Fruit fly (Drosophila melanogaster) whole organism, embryonic: ENCODE data around the gene Cpr92A.

Experiments used
- C15 ChIP-seq: fragments of 200-800 bp; sonication (Bioruptor generic); IDR thresholded peaks from 3 replicates; pipeline ENCODE4 v1.3.6; 2022; ENCODE audit warnings: missing biosample characterization, missing genetic modification characterization
- CG11456 ChIP-seq: fragments of 200-800 bp; sonication (Bioruptor generic); IDR thresholded peaks from 3 replicates; pipeline ENCODE4 v1.3.6; 2022; ENCODE audit warnings: missing biosample characterization, missing genetic modification characterization
- CG11504 ChIP-seq: fragments of 200-800 bp; sonication (Bioruptor generic); optimal IDR thresholded peaks from 3 replicates; lab custom pipeline; 2019; ENCODE audit warnings: missing biosample characterization, mild to moderate bottlenecking, missing genetic modification characterization, moderate library complexity
- CG12659 ChIP-seq: fragments of 200-800 bp; sonication (Bioruptor generic); optimal IDR thresholded peaks from 3 replicates; lab custom pipeline; 2017; ENCODE audit warnings: mild to moderate bottlenecking, missing biosample characterization, missing genetic modification reagents, missing genetic modification characterization
- CG13894 ChIP-seq: fragments of 200-800 bp; sonication (Bioruptor generic); optimal IDR thresholded peaks from 3 replicates; lab custom pipeline; 2018; ENCODE audit warnings: missing biosample characterization, mild to moderate bottlenecking, missing genetic modification characterization, moderate library complexity
- CG14710 ChIP-seq: fragments of 200-800 bp; sonication (Bioruptor generic); optimal IDR thresholded peaks from 3 replicates; lab custom pipeline; 2019; ENCODE audit warnings: missing biosample characterization, mild to moderate bottlenecking, missing genetic modification characterization, moderate library complexity
- CG15011 ChIP-seq: fragments of 200-800 bp; sonication (Bioruptor generic); optimal IDR thresholded peaks from 3 replicates; lab custom pipeline; 2018; ENCODE audit warnings: missing biosample characterization, mild to moderate bottlenecking, missing genetic modification characterization
- CG16813 ChIP-seq: fragments of 200-800 bp; sonication (Bioruptor generic); IDR thresholded peaks from 3 replicates; pipeline ENCODE4 v1.3.6; 2022; ENCODE audit warnings: missing biosample characterization, missing genetic modification characterization; ENCODE audit not compliant: partially characterized antibody
- CG1792 ChIP-seq: fragments of 200-800 bp; sonication (Bioruptor generic); optimal IDR thresholded peaks from 2 replicates; lab custom pipeline; 2016; ENCODE audit warnings: missing biosample characterization, missing genetic modification characterization
- CG2875 ChIP-seq: fragments of 200-800 bp; sonication (Bioruptor generic); optimal IDR thresholded peaks from 2 replicates; lab custom pipeline; 2017; ENCODE audit warnings: missing biosample characterization, mild to moderate bottlenecking, missing genetic modification characterization, missing genetic modification reagents
- CG30020 ChIP-seq: fragments of 200-800 bp; optimal IDR thresholded peaks from 2 replicates; lab custom pipeline; 2019; ENCODE audit warnings: missing biosample characterization, mild to moderate bottlenecking, missing genetic modification characterization, moderate library complexity
- CG3163 ChIP-seq: fragments of 200-800 bp; sonication (Bioruptor generic); optimal IDR thresholded peaks from 3 replicates; lab custom pipeline; 2016; ENCODE audit warnings: missing biosample characterization, missing genetic modification characterization
- CG32772 ChIP-seq: fragments of 200-800 bp; sonication (Bioruptor generic); IDR thresholded peaks from 2 replicates; pipeline ENCODE4 v1.3.6; 2022; ENCODE audit warnings: missing biosample characterization, missing genetic modification characterization
- CG42726 ChIP-seq: fragments of 200-800 bp; sonication (Bioruptor generic); IDR thresholded peaks from 2 replicates; pipeline ENCODE4 v1.3.6; 2022; ENCODE audit warnings: missing biosample characterization, missing genetic modification characterization; ENCODE audit not compliant: partially characterized antibody
- CG4282 ChIP-seq: fragments of 200-800 bp; sonication (Bioruptor generic); optimal IDR thresholded peaks from 2 replicates; lab custom pipeline; 2016; ENCODE audit warnings: missing biosample characterization, missing genetic modification characterization
- CG7839 ChIP-seq: fragments of 200-800 bp; sonication (Bioruptor generic); optimal IDR thresholded peaks from 3 replicates; lab custom pipeline; 2018; ENCODE audit warnings: missing biosample characterization, mild to moderate bottlenecking, missing genetic modification characterization, moderate library complexity
- CG8089 ChIP-seq: fragments of 200-800 bp; sonication (Bioruptor generic); optimal IDR thresholded peaks from 3 replicates; lab custom pipeline; 2016; ENCODE audit warnings: missing biosample characterization, missing genetic modification characterization
- CG8281 ChIP-seq: fragments of 200-800 bp; sonication (Bioruptor generic); optimal IDR thresholded peaks from 2 replicates; lab custom pipeline; 2018; ENCODE audit warnings: missing biosample characterization, mild to moderate bottlenecking, missing genetic modification characterization, moderate library complexity
- CG9797 ChIP-seq: fragments of 200-800 bp; sonication (Bioruptor generic); optimal IDR thresholded peaks from 3 replicates; lab custom pipeline; 2018; ENCODE audit warnings: missing biosample characterization, mild to moderate bottlenecking, missing genetic modification characterization
- CrebB ChIP-seq: fragments of 200-800 bp; sonication (Bioruptor generic); optimal IDR thresholded peaks from 3 replicates; lab custom pipeline; 2018; ENCODE audit warnings: missing biosample characterization, mild to moderate bottlenecking, missing genetic modification characterization
- HLH3B ChIP-seq: fragments of 200-800 bp; sonication (Bioruptor generic); IDR thresholded peaks from 2 replicates; pipeline ENCODE4 v1.3.6; 2022; ENCODE audit warnings: missing biosample characterization, missing genetic modification characterization
- Hmr ChIP-seq: fragments of 200-800 bp; sonication (Bioruptor generic); optimal IDR thresholded peaks from 3 replicates; lab custom pipeline; 2017; ENCODE audit warnings: mild to moderate bottlenecking, missing biosample characterization, missing genetic modification reagents, missing genetic modification characterization
- MBD-R2 ChIP-seq: fragments of 200-800 bp; sonication (Bioruptor generic); IDR thresholded peaks from 2 replicates; pipeline ENCODE4 v1.3.6; 2022; ENCODE audit warnings: missing biosample characterization, missing genetic modification characterization
- MTF-1 ChIP-seq: fragments of 200-800 bp; sonication (Bioruptor generic); optimal IDR thresholded peaks from 2 replicates; lab custom pipeline; 2018; ENCODE audit warnings: missing biosample characterization, mild to moderate bottlenecking, missing genetic modification characterization, borderline replicate concordance
- Max ChIP-seq: fragments of 200-800 bp; sonication (Bioruptor generic); optimal IDR thresholded peaks from 2 replicates; lab custom pipeline; 2016; ENCODE audit warnings: missing biosample characterization, mild to moderate bottlenecking, missing genetic modification characterization
- Side ChIP-seq: fragments of 200-800 bp; sonication (Bioruptor generic); optimal IDR thresholded peaks from 2 replicates; lab custom pipeline; 2016; ENCODE audit warnings: missing biosample characterization, missing genetic modification characterization
- Six4 ChIP-seq: fragments of 200-800 bp; sonication (Bioruptor generic); optimal IDR thresholded peaks from 2 replicates; lab custom pipeline; 2016; ENCODE audit warnings: missing biosample characterization, missing genetic modification characterization
- Taf1 ChIP-seq: fragments of 200-800 bp; sonication (Bioruptor generic); IDR thresholded peaks from 2 replicates; pipeline ENCODE4 v1.3.6; 2022; ENCODE audit warnings: missing biosample characterization, missing genetic modification characterization
- cad ChIP-seq: fragments of >200 bp; optimal IDR thresholded peaks from 2 replicates; lab custom pipeline; 2017; ENCODE audit warnings: missing biosample characterization, missing genetic modification characterization
- cas ChIP-seq: fragments of 200-800 bp; sonication (Bioruptor generic); IDR thresholded peaks from 2 replicates; pipeline ENCODE4 v1.3.6; 2022; ENCODE audit warnings: missing biosample characterization, missing genetic modification characterization
- fru ChIP-seq: fragments of >200 bp; optimal IDR thresholded peaks from 2 replicates; lab custom pipeline; 2017
- h ChIP-seq: fragments of >200 bp; optimal IDR thresholded peaks from 2 replicates; lab custom pipeline; 2017
- hbn ChIP-seq: fragments of 200-800 bp; sonication (Bioruptor generic); IDR thresholded peaks from 2 replicates; pipeline ENCODE4 v1.3.6; 2022; ENCODE audit warnings: missing biosample characterization, missing genetic modification characterization; ENCODE audit not compliant: partially characterized antibody
- jumu ChIP-seq: fragments of 200-800 bp; sonication (Bioruptor generic); optimal IDR thresholded peaks from 3 replicates; lab custom pipeline; 2016; ENCODE audit warnings: missing biosample characterization, missing genetic modification characterization
- ken ChIP-seq: fragments of 200-800 bp; sonication (Bioruptor generic); IDR thresholded peaks from 3 replicates; pipeline ENCODE4 v1.3.6; 2022; ENCODE audit warnings: missing biosample characterization, missing genetic modification characterization
- lbe ChIP-seq: fragments of 200-800 bp; sonication (Bioruptor generic); optimal IDR thresholded peaks from 2 replicates; lab custom pipeline; 2016; ENCODE audit warnings: missing biosample characterization, mild to moderate bottlenecking, missing genetic modification characterization
- lmd ChIP-seq: fragments of 200-800 bp; sonication (Bioruptor generic); IDR thresholded peaks from 2 replicates; pipeline ENCODE4 v1.3.6; 2022; ENCODE audit warnings: missing biosample characterization, missing genetic modification characterization
- lov ChIP-seq, 2 experiments: fragments of 200-800 bp in 1 of 2; fragments of >200 bp in 1 of 2; sonication (Bioruptor generic) in 1 of 2; IDR thresholded peaks in 1 of 2; optimal IDR thresholded peaks in 1 of 2; 2 replicates in 1 of 2; 3 replicates in 1 of 2; pipeline versions ENCODE4 v1.3.6 to Lab custom; 2017 to 2022; ENCODE audit warnings: missing biosample characterization in 1 of 2, missing genetic modification characterization in 1 of 2
- nerfin-1 ChIP-seq: fragments of 200-800 bp; sonication (Bioruptor generic); optimal IDR thresholded peaks from 3 replicates; lab custom pipeline; 2019; ENCODE audit warnings: missing biosample characterization, mild to moderate bottlenecking, missing genetic modification characterization, moderate library complexity
- oc ChIP-seq: fragments of 200-800 bp; sonication (Bioruptor generic); optimal IDR thresholded peaks from 2 replicates; lab custom pipeline; 2018; ENCODE audit warnings: missing biosample characterization, mild to moderate bottlenecking, missing genetic modification characterization, moderate library complexity
- odd ChIP-seq: fragments of 200-800 bp; sonication (Bioruptor generic); optimal IDR thresholded peaks from 2 replicates; lab custom pipeline; 2017; ENCODE audit warnings: missing biosample characterization, mild to moderate bottlenecking, missing genetic modification characterization
- phol ChIP-seq: fragments of 200-800 bp; sonication (Bioruptor generic); optimal IDR thresholded peaks from 3 replicates; lab custom pipeline; 2018; ENCODE audit warnings: missing biosample characterization, mild to moderate bottlenecking, missing genetic modification characterization, moderate library complexity
- pros ChIP-seq: fragments of 200-800 bp; sonication (Bioruptor generic); optimal IDR thresholded peaks from 3 replicates; lab custom pipeline; 2019; ENCODE audit warnings: missing biosample characterization, mild to moderate bottlenecking, missing genetic modification characterization, moderate library complexity
- sqz ChIP-seq: fragments of 200-800 bp; sonication (Bioruptor generic); optimal IDR thresholded peaks from 3 replicates; lab custom pipeline; 2018; ENCODE audit warnings: missing biosample characterization, mild to moderate bottlenecking, missing genetic modification characterization
- stc ChIP-seq: fragments of 200-800 bp; sonication (Bioruptor generic); IDR thresholded peaks from 2 replicates; pipeline ENCODE4 v1.3.6; 2022; ENCODE audit warnings: missing biosample characterization, missing genetic modification characterization
- tin ChIP-seq: fragments of 200-800 bp; sonication (Bioruptor generic); optimal IDR thresholded peaks from 3 replicates; lab custom pipeline; 2016; ENCODE audit warnings: missing biosample characterization, missing genetic modification characterization
- unpg ChIP-seq: fragments of 200-800 bp; sonication (Bioruptor generic); optimal IDR thresholded peaks from 3 replicates; lab custom pipeline; 2018; ENCODE audit warnings: missing biosample characterization, mild to moderate bottlenecking, missing genetic modification characterization, moderate library complexity
- yki ChIP-seq: fragments of >200 bp; optimal IDR thresholded peaks from 3 replicates; lab custom pipeline; 2018
- z ChIP-seq: fragments of 200-800 bp; sonication (Bioruptor generic); IDR thresholded peaks from 3 replicates; pipeline ENCODE4 v1.3.6; 2022; ENCODE audit warnings: missing biosample characterization, missing genetic modification characterization

Gene Cpr92A

DNA sequence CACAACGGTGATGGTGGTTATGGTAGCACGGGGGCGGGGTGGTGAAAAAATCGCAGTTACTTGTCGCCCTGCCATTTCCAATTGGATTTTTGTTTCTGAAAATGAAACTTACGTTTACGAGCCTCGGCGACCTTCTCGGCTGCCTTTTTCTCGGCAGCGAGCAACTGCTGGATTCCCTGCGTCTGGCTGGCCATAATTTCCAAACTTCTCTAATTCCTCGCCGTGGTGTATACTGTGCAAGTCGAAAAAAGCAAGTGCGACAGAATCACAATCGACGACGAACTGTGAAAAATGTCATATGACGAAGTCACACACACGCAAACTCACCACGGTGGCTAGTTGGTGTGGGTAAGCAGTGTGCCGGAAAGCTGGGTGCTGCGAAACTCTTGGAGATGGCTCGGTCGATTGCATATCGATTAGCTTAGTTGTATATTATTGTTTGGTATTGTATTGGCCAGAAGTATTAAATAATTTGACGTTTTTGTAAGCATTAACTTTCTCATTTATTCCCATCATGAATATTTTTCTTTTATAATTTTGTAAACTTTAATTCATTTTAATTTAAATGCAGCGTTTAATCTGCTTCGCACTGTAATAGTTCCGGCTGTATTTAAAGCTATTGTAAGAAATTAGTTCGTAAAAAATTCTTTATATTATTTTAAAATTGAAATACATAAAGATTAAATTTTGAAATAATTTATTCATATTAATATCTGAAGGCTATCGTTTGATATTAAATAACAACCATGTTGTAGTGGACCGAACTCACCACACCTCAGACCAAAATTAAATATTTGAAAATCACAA, 45.5 kb upstream of the Cpr92A start, which contains the start of gene Vha13 (continued):
- peak; percentile 83 for TF ChIP-seq CG11456 (GFP tag; lab: Robert Waterston, UW)
- TF ChIP-seq hbn (GFP tag; lab: Robert Waterston, UW) = no peak
- TF ChIP-seq CG16813 = peak; percentile 63
- TF ChIP-seq CG4282 = no peak
- TF ChIP-seq CG12659 (GFP tag; lab: Kevin White, UChicago) = peak; percentile 56
- peak; percentile 5 for TF ChIP-seq CG7839 (tag; lab: Kevin White, UChicago)
- TF ChIP-seq pros = no peak
- TF ChIP-seq C15 (GFP tag; lab: Robert Waterston, UW) = no peak
- no peak for TF ChIP-seq lbe (GFP tag; lab: Kevin White, UChicago)

DNA sequence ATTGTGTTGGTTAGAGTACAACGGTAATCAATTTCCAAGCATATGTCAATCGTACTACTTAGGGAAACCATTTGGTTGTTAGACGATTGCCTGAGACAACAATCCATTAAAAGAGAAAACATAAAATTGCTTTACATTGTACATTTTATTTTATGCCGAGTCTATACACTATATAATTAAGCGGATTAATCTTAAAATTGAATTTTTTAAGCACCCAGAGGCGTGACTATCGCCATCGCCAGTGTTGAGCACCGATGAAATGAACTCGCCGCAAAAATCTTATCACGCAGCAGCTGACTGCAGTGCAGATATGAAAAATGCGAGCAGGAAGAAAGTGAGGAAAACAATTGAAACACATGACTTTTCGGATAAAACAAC, 44.1 kb upstream of the Cpr92A start:
- TF ChIP-seq CG42726 (GFP tag; lab: Robert Waterston, UW) (peak; percentile 52; the same call in 1 of the 2 replicates), ken (GFP tag; lab: Robert Waterston, UW) (no peak), CG15011 (GFP tag; lab: Kevin White, UChicago) (no peak), fru (lab: Kevin White, UChicago) (no peak), CG8281 (no peak), Hmr (GFP tag; lab: Kevin White, UChicago) (peak; percentile 11), tin (GFP tag; lab: Kevin White, UChicago) (no peak), CG30020 (tag; lab: Kevin White, UChicago) (no peak), HLH3B (no peak), nerfin-1 (tag; lab: Kevin White, UChicago) (no peak), CG14710 (peak; percentile 8), stc (GFP tag; lab: Robert Waterston, UW) (no peak), sqz (no peak), h (lab: Kevin White, UChicago) (no peak), Side (GFP tag; lab: Kevin White, UChicago) (no peak), CG11504 (tag; lab: Kevin White, UChicago) (no peak), CG1792 (GFP tag; lab: Kevin White, UChicago) (no peak), MTF-1 (GFP tag; lab: Kevin White, UChicago) (no peak), oc (tag; lab: Kevin White, UChicago) (no peak), lov (optimal IDR thresholded peaks at IDR 0.05; lab: Kevin White, UChicago) (no peak), lov (GFP tag; IDR thresholded peaks at IDR 0.05; lab: Robert Waterston, UW) (no peak), Taf1 (no peak), CG16813 (peak; percentile 69), Six4 (GFP tag; lab: Kevin White, UChicago) (no peak), CG3163 (no peak), Max (GFP tag; lab: Kevin White, UChicago) (no peak), z (GFP tag; lab: Robert Waterston, UW) (no peak), jumu (GFP tag; lab: Kevin White, UChicago) (no peak), phol (tag; lab: Kevin White, UChicago) (peak; percentile 7), CG8089 (GFP tag; lab: Kevin White, UChicago) (no peak), unpg (no peak), MBD-R2 (GFP tag; lab: Robert Waterston, UW) (no peak), CG9797 (GFP tag; lab: Kevin White, UChicago) (no peak), odd (GFP tag; lab: Kevin White, UChicago) (no peak), yki (no peak), lmd (GFP tag; lab: Robert Waterston, UW) (no peak), cad (no peak), cas (GFP tag; lab: Robert Waterston, UW) (no peak), CG32772 (GFP tag; lab: Robert Waterston, UW) (no peak), CG2875 (GFP tag; lab: Kevin White, UChicago) (no peak), CG13894 (tag; lab: Kevin White, UChicago) (no peak), CrebB (tag; lab: Kevin White, UChicago) (no peak)
